Worm (Caenorhabditis elegans) whole organism, young adult: ENCODE data around the gene C48D1.1.

Source experiments
- B0035.1 ChIP-seq: sonication (generic microtip); optimal IDR thresholded peaks from 2 replicates; lab custom pipeline; 2016; ENCODE audit warnings: missing genetic modification characterization, mild to moderate bottlenecking, missing compliant biosample characterization, missing genotype, missing genetic modification reagents
- C06A6.2 ChIP-seq: fragments of 200-800 bp; sonication (Bioruptor generic); conservative IDR thresholded peaks from 2 replicates; pipeline ENCODE4 v1.3.6; 2022; ENCODE audit warnings: missing genetic modification characterization, missing compliant biosample characterization
- C17E4.6 ChIP-seq: fragments of 200-800 bp; sonication (Bioruptor generic); IDR thresholded peaks from 2 replicates; pipeline ENCODE4 v1.3.6; 2022; ENCODE audit warnings: missing genetic modification reagents, missing genetic modification characterization, missing compliant biosample characterization
- D2030.7 ChIP-seq: fragments of 200-800 bp; sonication (Bioruptor generic); IDR thresholded peaks from 2 replicates; pipeline ENCODE4 v1.3.6; 2022; ENCODE audit warnings: missing genetic modification reagents, missing genetic modification characterization, missing compliant biosample characterization
- F10E7.11 ChIP-seq: sonication (generic microtip); optimal IDR thresholded peaks from 2 replicates; lab custom pipeline; 2017; ENCODE audit warnings: mild to moderate bottlenecking, missing genetic modification characterization, moderate library complexity, missing compliant biosample characterization
- T26A5.8 ChIP-seq: sonication (generic microtip); optimal IDR thresholded peaks from 2 replicates; lab custom pipeline; 2016; ENCODE audit warnings: missing genetic modification characterization, missing compliant biosample characterization
- Y56A3A.18 ChIP-seq: fragments of 200-800 bp; sonication (Bioruptor generic); IDR thresholded peaks from 2 replicates; pipeline ENCODE4 v1.3.6; 2022; ENCODE audit warnings: missing genetic modification reagents, missing genetic modification characterization, missing compliant biosample characterization
- Y67H2A.10 ChIP-seq: fragments of 200-800 bp; sonication (Bioruptor generic); conservative IDR thresholded peaks from 2 replicates; pipeline ENCODE4 v1.3.6; 2022; ENCODE audit warnings: missing genetic modification reagents, missing genetic modification characterization, missing compliant biosample characterization
- ZK185.1 ChIP-seq: sonication (generic microtip); optimal IDR thresholded peaks from 2 replicates; lab custom pipeline; 2016; ENCODE audit warnings: mild to moderate bottlenecking, missing genetic modification characterization, missing compliant biosample characterization; ENCODE audit not compliant: poor library complexity, severe bottlenecking
- akir-1 ChIP-seq: fragments of 200-800 bp; sonication (Bioruptor generic); optimal IDR thresholded peaks from 2 replicates; lab custom pipeline; 2018; ENCODE audit warnings: mild to moderate bottlenecking, missing genetic modification characterization, moderate library complexity, missing compliant biosample characterization
- aptf-2 ChIP-seq: fragments of 200-800 bp; sonication (Bioruptor generic); conservative IDR thresholded peaks from 2 replicates; pipeline ENCODE4 v1.3.6; 2022; ENCODE audit warnings: missing genetic modification reagents, missing genetic modification characterization, missing compliant biosample characterization
- atf-7 ChIP-seq: sonication (generic microtip); optimal IDR thresholded peaks from 2 replicates; lab custom pipeline; 2017; ENCODE audit warnings: mild to moderate bottlenecking, missing genetic modification characterization, missing compliant biosample characterization
- bed-1 ChIP-seq: fragments of 200-800 bp; sonication (Bioruptor generic); IDR thresholded peaks from 2 replicates; pipeline ENCODE4 v1.3.6; 2022; ENCODE audit warnings: missing genetic modification reagents, missing genetic modification characterization, missing compliant biosample characterization
- ccch-3 ChIP-seq: fragments of 200-800 bp; sonication (Bioruptor generic); optimal IDR thresholded peaks from 2 replicates; lab custom pipeline; 2018; ENCODE audit warnings: mild to moderate bottlenecking, missing genetic modification characterization, missing compliant biosample characterization
- cebp-1 ChIP-seq, 2 experiments: fragments of 200-800 bp in 1 of 2; sonication (Bioruptor generic) in 1 of 2; sonication (generic microtip) in 1 of 2; IDR thresholded peaks in 1 of 2; optimal IDR thresholded peaks in 1 of 2; 2 replicates each; pipeline versions ENCODE4 v1.3.6 to Lab custom; 2017 to 2022; ENCODE audit warnings: missing compliant biosample characterization in 2 of 2, missing genetic modification characterization in 2 of 2, mild to moderate bottlenecking in 1 of 2, missing genetic modification reagents in 1 of 2, moderate library complexity in 1 of 2
- cebp-2 ChIP-seq: fragments of 200-800 bp; sonication (Bioruptor generic); IDR thresholded peaks from 2 replicates; pipeline ENCODE4 v1.3.6; 2022; ENCODE audit warnings: missing genetic modification characterization, missing compliant biosample characterization
- ceh-40 ChIP-seq: fragments of 200-800 bp; sonication (Bioruptor generic); IDR thresholded peaks from 2 replicates; pipeline ENCODE4 v1.3.6; 2022; ENCODE audit warnings: missing genetic modification characterization, missing compliant biosample characterization
- ceh-79 ChIP-seq: sonication (generic microtip); optimal IDR thresholded peaks from 2 replicates; lab custom pipeline; 2017; ENCODE audit warnings: mild to moderate bottlenecking, missing genetic modification characterization, missing compliant biosample characterization
- dox-1 ChIP-seq: fragments of 200-800 bp; sonication (Bioruptor generic); IDR thresholded peaks from 2 replicates; pipeline ENCODE4 v1.3.6; 2022; ENCODE audit warnings: missing genetic modification reagents, missing genetic modification characterization, missing compliant biosample characterization
- efl-1 ChIP-seq: fragments of 150-350 bp; optimal IDR thresholded peaks from 2 replicates; lab custom pipeline; 2014; ENCODE audit warnings: missing biosample characterization, missing genetic modification reagents, missing genetic modification characterization
- gei-17 ChIP-seq: fragments of 200-800 bp; sonication (Bioruptor generic); optimal IDR thresholded peaks from 2 replicates; lab custom pipeline; 2018; ENCODE audit warnings: mild to moderate bottlenecking, missing genetic modification characterization, missing compliant biosample characterization
- him-1 ChIP-seq: sonication (generic microtip); optimal IDR thresholded peaks from 2 replicates; lab custom pipeline; 2016; ENCODE audit warnings: missing genotype, missing genetic modification reagents, missing genetic modification characterization, missing compliant biosample characterization
- hlh-26 ChIP-seq: fragments of 200-800 bp; sonication (Bioruptor generic); conservative IDR thresholded peaks from 2 replicates; pipeline ENCODE4 v1.3.6; 2022; ENCODE audit warnings: missing genetic modification reagents, missing genetic modification characterization, missing compliant biosample characterization
- hmg-20 ChIP-seq: fragments of 200-800 bp; sonication (Bioruptor generic); IDR thresholded peaks from 2 replicates; pipeline ENCODE4 v1.3.6; 2022; ENCODE audit warnings: missing genetic modification reagents, missing genetic modification characterization, missing compliant biosample characterization
- hsf-1 ChIP-seq: fragments of 200-800 bp; sonication (Bioruptor generic); IDR thresholded peaks from 2 replicates; pipeline ENCODE4 v1.3.6; 2022; ENCODE audit warnings: missing genetic modification reagents, missing genetic modification characterization, missing compliant biosample characterization
- lag-1 ChIP-seq: fragments of 200-800 bp; sonication (Bioruptor generic); IDR thresholded peaks from 2 replicates; pipeline ENCODE4 v1.3.6; 2022; ENCODE audit warnings: missing genetic modification reagents, missing genetic modification characterization, missing compliant biosample characterization
- lin-40 ChIP-seq: sonication (generic microtip); optimal IDR thresholded peaks from 2 replicates; lab custom pipeline; 2016; ENCODE audit warnings: missing genetic modification characterization, mild to moderate bottlenecking, missing compliant biosample characterization, missing genotype, missing genetic modification reagents
- lin-54 ChIP-seq: fragments of 200-800 bp; sonication (Bioruptor generic); optimal IDR thresholded peaks from 2 replicates; lab custom pipeline; 2018; ENCODE audit warnings: mild to moderate bottlenecking, missing genetic modification characterization, missing compliant biosample characterization
- lir-1 ChIP-seq: fragments of 200-800 bp; sonication (Bioruptor generic); conservative IDR thresholded peaks from 2 replicates; pipeline ENCODE4 v1.3.6; 2022; ENCODE audit warnings: missing genetic modification reagents, missing genetic modification characterization, missing compliant biosample characterization
- lsl-1 ChIP-seq: fragments of 200-800 bp; sonication (Bioruptor generic); optimal IDR thresholded peaks from 2 replicates; lab custom pipeline; 2018; ENCODE audit warnings: mild to moderate bottlenecking, missing genetic modification characterization, moderate library complexity, missing compliant biosample characterization
- lsy-27 ChIP-seq: sonication (generic microtip); optimal IDR thresholded peaks from 2 replicates; lab custom pipeline; 2017; ENCODE audit warnings: missing genetic modification characterization, mild to moderate bottlenecking, missing compliant biosample characterization, antibody characterized with exemption, missing genotype, borderline replicate concordance; ENCODE audit not compliant: insufficient read depth
- madf-10 ChIP-seq: sonication (generic microtip); optimal IDR thresholded peaks from 2 replicates; lab custom pipeline; 2016; ENCODE audit warnings: mild to moderate bottlenecking, missing genetic modification characterization, missing compliant biosample characterization
- madf-3 ChIP-seq: fragments of 200-800 bp; sonication (Bioruptor generic); IDR thresholded peaks from 2 replicates; pipeline ENCODE4 v1.3.6; 2022; ENCODE audit warnings: missing genetic modification reagents, missing genetic modification characterization, missing compliant biosample characterization
- mcd-1 ChIP-seq: fragments of 200-800 bp; sonication (Bioruptor generic); IDR thresholded peaks from 2 replicates; pipeline ENCODE4 v1.3.6; 2022; ENCODE audit warnings: missing genetic modification reagents, missing genetic modification characterization, missing compliant biosample characterization
- mes-4 ChIP-seq: sonication (generic microtip); optimal IDR thresholded peaks from 2 replicates; lab custom pipeline; 2016; ENCODE audit warnings: missing genotype, missing genetic modification characterization, missing compliant biosample characterization
- nhr-120 ChIP-seq: fragments of 200-800 bp; sonication (Bioruptor generic); IDR thresholded peaks from 2 replicates; pipeline ENCODE4 v1.3.6; 2022; ENCODE audit warnings: missing genetic modification characterization, missing compliant biosample characterization
- rpc-1 ChIP-seq, 2 experiments: fragments of 150-350 bp in 1 of 2; sonication (generic microtip) in 1 of 2; optimal IDR thresholded peaks; 2 replicates each; lab custom pipeline; 2014 to 2018; ENCODE audit warnings: missing biosample characterization in 1 of 2, missing genetic modification characterization in 1 of 2, missing genetic modification reagents in 1 of 2, missing genotype in 1 of 2
- sdz-38 ChIP-seq: sonication (generic microtip); optimal IDR thresholded peaks from 2 replicates; lab custom pipeline; 2016; ENCODE audit warnings: missing genotype, missing genetic modification characterization, missing compliant biosample characterization
- tbp1 ChIP-seq: fragments of 200-800 bp; sonication (Bioruptor generic); optimal IDR thresholded peaks from 2 replicates; lab custom pipeline; 2018; ENCODE audit warnings: mild to moderate bottlenecking, missing genetic modification characterization, missing compliant biosample characterization
- tlf-1 ChIP-seq: fragments of 200-800 bp; sonication (Bioruptor generic); optimal IDR thresholded peaks from 2 replicates; lab custom pipeline; 2018; ENCODE audit warnings: mild to moderate bottlenecking, missing genetic modification characterization, missing compliant biosample characterization
- ztf-22 ChIP-seq: fragments of 200-800 bp; sonication (Bioruptor generic); optimal IDR thresholded peaks from 2 replicates; lab custom pipeline; 2018; ENCODE audit warnings: mild to moderate bottlenecking, missing genetic modification characterization, moderate library complexity, missing compliant biosample characterization
- ztf-28 ChIP-seq: fragments of 200-800 bp; sonication (Bioruptor generic); IDR thresholded peaks from 2 replicates; pipeline ENCODE4 v1.3.6; 2022; ENCODE audit warnings: missing genetic modification reagents, missing genetic modification characterization, missing compliant biosample characterization
- ztf-3 ChIP-seq: fragments of 200-800 bp; sonication (Bioruptor generic); optimal IDR thresholded peaks from 2 replicates; lab custom pipeline; 2018; ENCODE audit warnings: mild to moderate bottlenecking, missing genetic modification characterization, missing compliant biosample characterization

The C48D1.1 gene

DNA sequence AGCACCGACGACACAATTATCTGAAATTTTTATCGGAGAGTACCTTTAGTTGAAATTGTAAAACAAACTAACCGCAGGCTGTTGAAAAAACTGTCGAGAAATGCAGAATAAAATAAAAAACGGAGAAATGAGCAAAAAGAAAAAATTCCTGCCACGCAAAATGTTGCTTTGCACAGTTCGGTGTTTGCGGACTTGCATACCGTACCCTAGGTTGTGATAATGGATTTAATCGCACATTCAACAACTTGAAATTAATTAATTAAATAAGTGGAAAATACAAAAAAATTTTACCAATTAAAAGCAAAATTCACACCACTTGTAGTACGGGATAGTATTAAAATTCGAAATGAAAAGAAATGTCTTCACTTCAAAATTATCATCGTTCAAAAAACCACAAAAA is 34.2 kb upstream of the C48D1.1 start:
- TF ChIP-seq hsf-1 (GFP tag; lab: Robert Waterston, UW) (no peak), madf-10 (tag; lab: Kevin White, UChicago) (no peak), ccch-3 (GFP tag; lab: Kevin White, UChicago) (no peak), nhr-120 (no peak), mes-4 (no peak), him-1 (no peak), T26A5.8 (tag; lab: Kevin White, UChicago) (no peak), lag-1 (no peak), lin-54 (no peak), cebp-1 (GFP tag; IDR thresholded peaks at IDR 0.05; lab: Robert Waterston, UW) (no peak), cebp-1 (tag; optimal IDR thresholded peaks at IDR 0.05; lab: Kevin White, UChicago) (no peak), lsy-27 (no peak), tlf-1 (GFP tag; lab: Kevin White, UChicago) (no peak), lir-1 (GFP tag; lab: Robert Waterston, UW) (no peak)

DNA sequence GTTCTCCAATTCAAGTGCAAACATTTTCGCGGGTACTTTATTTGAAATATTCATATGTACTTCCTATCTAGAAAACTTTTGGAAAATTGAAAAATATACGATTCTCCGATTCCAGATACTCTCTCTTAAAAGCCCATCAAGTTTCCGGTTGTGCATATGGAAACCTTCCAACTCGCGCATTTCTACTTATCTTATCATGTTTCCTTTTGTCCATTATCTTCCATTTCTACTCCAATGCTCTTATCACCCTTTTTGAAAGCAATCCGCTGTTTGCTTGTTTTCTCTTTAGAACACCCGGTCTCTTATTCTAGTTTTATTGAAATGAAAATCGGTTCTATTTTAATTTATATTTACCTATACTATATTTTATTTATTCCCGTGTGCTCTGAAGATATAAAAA is 24.5 kb upstream of the C48D1.1 start, which contains the start of gene C48D1.5:
TSS of gene C48D1.5 (plus strand) at position 301 of the 400 bp plus-strand sequence.
- TF ChIP-seq ztf-28 (GFP tag; lab: Robert Waterston, UW) (no peak), mcd-1 (GFP tag; lab: Robert Waterston, UW) (no peak), gei-17 (no peak), lsl-1 (GFP tag; lab: Kevin White, UChicago) (no peak)

DNA sequence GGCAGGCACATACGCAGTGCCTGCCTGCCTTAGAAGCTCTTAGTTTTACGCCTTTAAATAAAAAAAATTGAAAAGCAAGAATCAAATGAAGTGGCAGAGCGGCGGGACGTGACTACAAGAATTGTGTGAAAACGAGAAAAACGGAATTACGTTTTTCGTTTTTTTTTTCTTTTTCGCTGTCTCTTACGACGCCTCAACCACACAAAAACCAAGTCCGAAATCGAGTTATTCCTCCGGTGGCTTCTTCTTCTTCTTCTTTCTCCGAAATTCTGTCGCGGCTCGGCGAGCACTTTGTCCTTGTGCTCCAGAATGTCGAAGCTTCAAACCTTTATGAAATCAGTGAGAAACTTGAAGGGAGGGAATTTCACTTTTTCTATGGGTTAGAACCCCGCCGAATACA is 23.4 kb upstream of the C48D1.1 start:
- TF ChIP-seq ZK185.1 (no peak), Y67H2A.10 (GFP tag; lab: Robert Waterston, UW) (no peak), hlh-26 (GFP tag; lab: Robert Waterston, UW) (no peak), aptf-2 (GFP tag; lab: Robert Waterston, UW) (no peak), C06A6.2 (GFP tag; lab: Robert Waterston, UW) (no peak), bed-1 (GFP tag; lab: Robert Waterston, UW) (no peak), ztf-22 (no peak)

DNA sequence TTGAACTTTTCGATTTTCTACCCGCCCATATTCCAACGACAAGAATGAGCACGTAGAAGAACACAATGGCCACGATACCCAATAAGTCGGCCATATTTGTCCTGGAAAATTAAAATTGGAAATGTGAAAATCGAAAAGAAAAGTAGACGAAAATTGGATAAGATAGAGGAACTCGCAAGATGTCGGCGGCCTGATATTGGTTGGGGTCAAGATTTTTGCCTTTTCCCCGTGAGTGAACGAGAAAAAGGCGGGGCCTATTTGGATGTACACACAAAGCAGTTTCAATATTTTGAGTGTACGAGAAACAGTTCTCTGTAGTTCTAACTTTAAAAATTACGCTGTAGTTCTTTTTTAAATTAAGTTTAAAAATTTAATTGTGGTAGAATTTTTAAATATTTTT is 17.3 kb upstream of the C48D1.1 start, which contains the start of gene cho-1:
TSS of gene cho-1 (minus strand) at position 101 of the 400 bp plus-strand sequence.
- no peak for TF ChIP-seq atf-7 (tag; lab: Kevin White, UChicago)
- TF ChIP-seq lin-40 (tag; lab: Kevin White, UChicago) = no peak
- no peak for TF ChIP-seq F10E7.11 (tag; lab: Kevin White, UChicago)
- TF ChIP-seq efl-1 (GFP tag; lab: Kevin White, UChicago) = no peak
- TF ChIP-seq ceh-79 (tag; lab: Kevin White, UChicago) = no peak
- TF ChIP-seq madf-3 (GFP tag; lab: Robert Waterston, UW) = no peak
- TF ChIP-seq cebp-2 (GFP tag; lab: Robert Waterston, UW) = no peak
- no peak for TF ChIP-seq dox-1 (GFP tag; lab: Robert Waterston, UW)
- no peak for TF ChIP-seq sdz-38 (tag; lab: Kevin White, UChicago)

DNA sequence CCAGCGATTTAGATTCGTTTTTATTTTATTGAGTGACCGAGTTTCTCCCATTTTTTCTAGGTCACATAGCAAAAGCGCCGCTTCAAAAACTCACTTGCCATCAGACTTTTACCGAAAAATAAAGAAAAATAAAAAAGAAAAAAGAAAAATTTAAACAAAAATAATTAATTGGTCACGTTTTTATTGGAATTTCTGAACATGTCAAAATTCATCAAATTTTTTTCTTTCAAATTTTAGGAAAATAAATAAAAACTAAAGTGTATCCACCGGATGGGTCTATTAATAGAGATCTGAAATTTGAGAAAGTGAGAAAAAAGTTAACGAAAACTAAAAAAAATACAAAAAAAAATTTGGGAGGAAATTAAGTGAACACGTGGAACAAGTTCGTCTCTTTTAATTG is 12.4 kb upstream of the C48D1.1 start, which contains the start of gene C48D1.9:
TSS of gene C48D1.9 (minus strand) at position 101 of the 400 bp plus-strand sequence.
- TF ChIP-seq nhr-120 (no peak), Y56A3A.18 (GFP tag; lab: Robert Waterston, UW) (no peak), tbp1 (GFP tag; lab: Kevin White, UChicago) (no peak), B0035.1 (no peak), D2030.7 (no peak), ccch-3 (GFP tag; lab: Kevin White, UChicago) (no peak), rpc-1 (optimal IDR thresholded peaks at IDR 0.05; lab: Kevin White, UChicago) (no peak), rpc-1 (tag; optimal IDR thresholded peaks at IDR 0.05; lab: Kevin White, UChicago) (no peak), akir-1 (GFP tag; lab: Kevin White, UChicago) (no peak), ceh-40 (no peak), cebp-2 (GFP tag; lab: Robert Waterston, UW) (no peak), C17E4.6 (GFP tag; lab: Robert Waterston, UW) (no peak), bed-1 (GFP tag; lab: Robert Waterston, UW) (no peak), hlh-26 (GFP tag; lab: Robert Waterston, UW) (no peak), hmg-20 (GFP tag; lab: Robert Waterston, UW) (no peak), ztf-3 (no peak), ceh-79 (tag; lab: Kevin White, UChicago) (no peak)
